Worm (Caenorhabditis elegans) whole organism, L4 larva: ENCODE measurements around the gene M117.1.

Experiments used
- aly-2 ChIP-seq: sonication (generic microtip); optimal IDR thresholded peaks from 2 replicates; lab custom pipeline; 2018; ENCODE audit warnings: missing biosample characterization, missing genetic modification characterization
- ceh-82 ChIP-seq: sonication (generic microtip); optimal IDR thresholded peaks from 2 replicates; lab custom pipeline; 2017; ENCODE audit warnings: missing biosample characterization, missing genetic modification characterization
- hif-1 ChIP-seq, 2 experiments: sonication (generic microtip); optimal IDR thresholded peaks; 2 replicates each; lab custom pipeline; 2016 to 2017; ENCODE audit warnings: missing compliant biosample characterization in 2 of 2, missing genetic modification characterization in 2 of 2, missing genetic modification reagents in 2 of 2, missing genotype in 2 of 2, mild to moderate bottlenecking in 1 of 2
- hmg-1.1 ChIP-seq: fragments of 200-800 bp; sonication (Bioruptor generic); IDR thresholded peaks from 2 replicates; pipeline ENCODE4 v1.3.6; 2022; ENCODE audit warnings: missing genetic modification reagents, missing genetic modification characterization, missing compliant biosample characterization
- madf-5 ChIP-seq, 2 experiments: fragments of 200-800 bp; sonication (Bioruptor generic); IDR thresholded peaks; 2 replicates each; pipeline ENCODE4 v1.3.6; 2022; ENCODE audit warnings: missing compliant biosample characterization in 2 of 2, missing genetic modification characterization in 2 of 2
- mdl-1 ChIP-seq, 2 experiments: fragments of 150-350 bp in 1 of 2; sonication (generic microtip) in 1 of 2; optimal IDR thresholded peaks; 2 replicates each; lab custom pipeline; 2014 to 2017; ENCODE audit warnings: missing biosample characterization in 2 of 2, missing genetic modification characterization in 2 of 2
- nhr-76 ChIP-seq: fragments of 150-350 bp; optimal IDR thresholded peaks from 2 replicates; lab custom pipeline; 2014; ENCODE audit warnings: missing biosample characterization, missing genetic modification characterization
- unc-62 ChIP-seq, 3 experiments: fragments of 150-350 bp in 1 of 3; sonication (generic microtip); optimal IDR thresholded peaks in 2 of 3; peaks in 1 of 3; 1 replicate in 1 of 3; 2 replicates in 2 of 3; lab custom pipeline; 2014 to 2017; ENCODE audit warnings: missing biosample characterization in 3 of 3, missing genetic modification characterization in 3 of 3, missing genetic modification reagents in 3 of 3, missing genotype in 1 of 3
- vab-7 ChIP-seq: fragments of 200-800 bp; sonication (Bioruptor generic); IDR thresholded peaks from 2 replicates; pipeline ENCODE4 v1.3.6; 2022; ENCODE audit warnings: missing genetic modification reagents, missing genetic modification characterization, missing compliant biosample characterization

- TF ChIP-seq hif-1 (tag; optimal IDR thresholded peaks at IDR 0.05; lab: Kevin White, UChicago), result no peak
- no peak for TF ChIP-seq unc-62 (GFP tag; optimal IDR thresholded peaks at IDR 0.05 in 1 of 2; lab: Kevin White, UChicago)
- no peak for TF ChIP-seq unc-62 (tag; optimal IDR thresholded peaks at IDR 0.05; lab: Kevin White, UChicago)
- no peak for TF ChIP-seq vab-7 (GFP tag; lab: Robert Waterston, UW)
- TF ChIP-seq hmg-1.1 (GFP tag; lab: Robert Waterston, UW), result no peak
- TF ChIP-seq ceh-82 (tag; lab: Kevin White, UChicago), result no peak
- no peak for TF ChIP-seq madf-5 (GFP tag; IDR thresholded peaks at IDR 0.05; lab: Robert Waterston, UW)
- TF ChIP-seq mdl-1 (tag; optimal IDR thresholded peaks at IDR 0.05; lab: Kevin White, UChicago), result no peak
- no peak for TF ChIP-seq aly-2 (tag; lab: Kevin White, UChicago)
- no peak for TF ChIP-seq nhr-76 (tag; lab: Kevin White, UChicago)
Measured at ce11 chrIV:11795964-11796363, 18.1 kb upstream of the M117.1 start.
